Worm (Caenorhabditis elegans): ENCODE data around the gene T13A10.1.

DNA sequence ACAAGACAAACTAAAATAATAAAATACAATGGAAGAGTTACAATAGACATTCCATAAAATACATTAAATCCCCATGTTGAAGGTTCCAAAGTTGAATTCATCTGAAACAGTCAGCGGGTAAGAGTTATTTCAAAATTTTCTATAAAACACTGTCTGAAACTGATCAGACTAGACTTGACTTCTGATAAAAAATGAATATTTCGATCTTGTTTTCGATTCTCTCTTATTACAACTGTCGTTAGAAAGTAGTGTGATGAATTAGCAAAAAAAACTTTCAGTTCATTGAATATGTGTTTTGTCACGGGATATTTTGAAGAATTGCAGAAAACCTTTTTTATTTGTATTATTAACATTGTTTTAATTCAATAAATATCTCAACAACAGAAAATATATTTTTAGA lies 25.9 kb downstream of the T13A10.1 start, which contains the start of gene srv-26:
- TF ChIP-seq unc-55 (GFP tag; optimal IDR thresholded peaks at IDR 0.05) = no peak
- no peak for TF ChIP-seq pha-4 (tag; optimal IDR thresholded peaks at IDR 0.05)
- TF ChIP-seq ceh-18 (tag; optimal IDR thresholded peaks at IDR 0.05) = no peak
- TF ChIP-seq mec-3 (tag; optimal IDR thresholded peaks at IDR 0.05; ENCODE audit: borderline replicate concordance) = no peak
- no peak for TF ChIP-seq hlh-30 (tag; optimal IDR thresholded peaks at IDR 0.05; ENCODE audit: insufficient read depth)
- TF ChIP-seq elt-2 (tag; optimal IDR thresholded peaks at IDR 0.05) = no peak
- TF ChIP-seq dmd-4 (tag; optimal IDR thresholded peaks at IDR 0.05; ENCODE audit: borderline replicate concordance) = no peak
- TF ChIP-seq hlh-6 (tag; optimal IDR thresholded peaks at IDR 0.05) = no peak
- TF ChIP-seq pax-1 (tag; optimal IDR thresholded peaks at IDR 0.05) = no peak
- no peak for TF ChIP-seq hlh-15 (tag; optimal IDR thresholded peaks at IDR 0.05)
- no peak for TF ChIP-seq hlh-13 (GFP tag; optimal IDR thresholded peaks at IDR 0.05)

All from whole organism, late embryonic.